Fruit fly (Drosophila melanogaster): ENCODE measurements around the gene snk.

DNA sequence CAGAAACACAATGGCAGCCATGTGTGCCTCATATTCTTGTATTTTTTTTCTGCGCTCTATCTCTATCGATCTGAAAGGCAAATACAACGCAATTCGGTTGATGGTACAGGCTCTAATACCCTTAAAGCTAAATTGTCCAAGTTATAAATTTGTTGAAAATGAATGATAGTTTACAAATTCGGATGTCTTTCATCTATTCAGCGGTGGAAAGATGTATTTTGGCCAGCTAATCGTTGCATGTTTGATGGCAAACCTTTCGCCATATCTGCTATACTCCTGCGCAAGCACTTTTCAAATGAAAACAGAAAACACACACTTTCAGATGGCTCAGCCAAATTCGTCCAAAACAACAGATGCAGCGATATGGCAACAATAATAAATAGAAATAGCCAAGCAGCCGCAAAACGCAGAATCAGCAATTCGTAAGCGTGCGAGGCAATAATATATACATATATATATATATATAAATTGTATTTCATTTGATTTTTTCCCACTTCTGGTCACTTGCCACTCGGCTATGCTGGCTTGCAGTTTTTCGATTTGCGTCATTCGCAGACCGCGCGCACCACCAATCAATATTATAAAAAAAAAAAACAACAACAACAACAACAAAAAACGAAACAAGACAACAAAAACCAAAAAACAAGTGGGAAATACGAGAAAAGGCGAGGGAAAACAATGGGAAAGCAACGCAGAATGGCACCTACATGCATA is 28.2 kb downstream of the snk start:
- TF ChIP-seq psq (GFP tag; optimal IDR thresholded peaks at IDR 0.05) (no peak), h (GFP tag; optimal IDR thresholded peaks at IDR 0.05) (no peak), br (GFP tag; optimal IDR thresholded peaks at IDR 0.05) (no peak), Jra (GFP tag; optimal IDR thresholded peaks at IDR 0.05) (no peak), jim (GFP tag; optimal IDR thresholded peaks at IDR 0.05) (no peak), Dfd (GFP tag; optimal IDR thresholded peaks at IDR 0.05) (no peak)

Measured in whole organism, wandering third instar larva.